Fruit fly (Drosophila melanogaster) whole organism, embryonic: ENCODE results near the gene MEP-1.

ENCODE experiments used
- Atf-2 ChIP-seq: fragments of 200-800 bp; sonication (Bioruptor generic); optimal IDR thresholded peaks from 2 replicates; lab custom pipeline; 2016; ENCODE audit warnings: missing biosample characterization, missing genetic modification characterization
- CG10274 ChIP-seq: fragments of 200-800 bp; sonication (Bioruptor generic); optimal IDR thresholded peaks from 3 replicates; lab custom pipeline; 2017; ENCODE audit warnings: missing biosample characterization, mild to moderate bottlenecking, missing genetic modification characterization
- CG10431 ChIP-seq: fragments of 200-800 bp; sonication (Bioruptor generic); optimal IDR thresholded peaks from 3 replicates; lab custom pipeline; 2018; ENCODE audit warnings: missing biosample characterization, mild to moderate bottlenecking, missing genetic modification characterization
- CG11247 ChIP-seq: fragments of 200-800 bp; sonication (Bioruptor generic); IDR thresholded peaks from 2 replicates; pipeline ENCODE4 v1.3.6; 2022; ENCODE audit warnings: missing biosample characterization, missing genetic modification characterization
- CG11560 ChIP-seq: fragments of 200-800 bp; sonication (Bioruptor generic); IDR thresholded peaks from 3 replicates; pipeline ENCODE4 v1.3.6; 2022; ENCODE audit warnings: missing biosample characterization, missing genetic modification characterization
- CG13123 ChIP-seq: fragments of 200-800 bp; sonication (Bioruptor generic); optimal IDR thresholded peaks from 2 replicates; lab custom pipeline; 2016; ENCODE audit warnings: missing biosample characterization, missing genetic modification characterization
- CG14050 ChIP-seq: fragments of 200-800 bp; sonication (Bioruptor generic); IDR thresholded peaks from 3 replicates; pipeline ENCODE4 v1.3.6; 2022; ENCODE audit warnings: missing biosample characterization, missing genetic modification characterization
- CG1603 ChIP-seq: fragments of 200-800 bp; sonication (Bioruptor generic); optimal IDR thresholded peaks from 2 replicates; lab custom pipeline; 2019; ENCODE audit warnings: missing biosample characterization, mild to moderate bottlenecking, missing genetic modification characterization, moderate library complexity
- CG17361 ChIP-seq: fragments of 200-800 bp; sonication (Bioruptor generic); IDR thresholded peaks from 3 replicates; pipeline ENCODE4 v1.3.6; 2022; ENCODE audit warnings: missing biosample characterization, missing genetic modification characterization
- CG1792 ChIP-seq: fragments of 200-800 bp; sonication (Bioruptor generic); optimal IDR thresholded peaks from 2 replicates; lab custom pipeline; 2016; ENCODE audit warnings: missing biosample characterization, missing genetic modification characterization
- CG2199 ChIP-seq: fragments of 200-800 bp; sonication (Bioruptor generic); IDR thresholded peaks from 3 replicates; pipeline ENCODE4 v1.3.6; 2022; ENCODE audit warnings: missing biosample characterization, missing genetic modification characterization
- CG31224 ChIP-seq: fragments of 200-800 bp; sonication (Bioruptor generic); IDR thresholded peaks from 2 replicates; pipeline ENCODE4 v1.3.6; 2022; ENCODE audit warnings: missing biosample characterization, missing genetic modification characterization
- CG3163 ChIP-seq: fragments of 200-800 bp; sonication (Bioruptor generic); optimal IDR thresholded peaks from 3 replicates; lab custom pipeline; 2016; ENCODE audit warnings: missing biosample characterization, missing genetic modification characterization
- CG33213 ChIP-seq: fragments of 200-800 bp; sonication (Bioruptor generic); optimal IDR thresholded peaks from 3 replicates; lab custom pipeline; 2016; ENCODE audit warnings: missing biosample characterization, missing genetic modification characterization
- CG3726 ChIP-seq: fragments of 200-800 bp; sonication (Bioruptor generic); IDR thresholded peaks from 3 replicates; pipeline ENCODE4, ENCODE4 v1.3.6; 2022; ENCODE audit warnings: missing biosample characterization, missing genetic modification characterization
- CG6654 ChIP-seq: fragments of 200-800 bp; sonication (Bioruptor generic); optimal IDR thresholded peaks from 2 replicates; lab custom pipeline; 2017; ENCODE audit warnings: missing biosample characterization, mild to moderate bottlenecking, missing genetic modification characterization
- CG6689 ChIP-seq: fragments of 200-800 bp; sonication (Bioruptor generic); IDR thresholded peaks from 2 replicates; pipeline ENCODE4 v1.3.6; 2022; ENCODE audit warnings: missing biosample characterization, missing genetic modification characterization
- CG6854 ChIP-seq: fragments of 200-800 bp; sonication (Bioruptor generic); optimal IDR thresholded peaks from 3 replicates; lab custom pipeline; 2017; ENCODE audit warnings: missing biosample characterization, mild to moderate bottlenecking, missing genetic modification characterization
- CG8089 ChIP-seq: fragments of 200-800 bp; sonication (Bioruptor generic); optimal IDR thresholded peaks from 3 replicates; lab custom pipeline; 2016; ENCODE audit warnings: missing biosample characterization, missing genetic modification characterization
- CG8359 ChIP-seq: fragments of 200-800 bp; sonication (Bioruptor generic); optimal IDR thresholded peaks from 2 replicates; lab custom pipeline; 2017; ENCODE audit warnings: missing biosample characterization, mild to moderate bottlenecking, missing genetic modification characterization, borderline replicate concordance
- CG8388 ChIP-seq: fragments of 200-800 bp; sonication (Bioruptor generic); optimal IDR thresholded peaks from 2 replicates; lab custom pipeline; 2019; ENCODE audit warnings: missing biosample characterization, mild to moderate bottlenecking, missing genetic modification characterization, moderate library complexity
- CG9797 ChIP-seq: fragments of 200-800 bp; sonication (Bioruptor generic); optimal IDR thresholded peaks from 3 replicates; lab custom pipeline; 2018; ENCODE audit warnings: missing biosample characterization, mild to moderate bottlenecking, missing genetic modification characterization
- Dfd ChIP-seq, 2 experiments: fragments of >200 bp; optimal IDR thresholded peaks; 2 replicates each; lab custom pipeline; 2017; ENCODE audit warnings: missing biosample characterization in 2 of 2, missing genetic modification characterization in 2 of 2
- Doc3 ChIP-seq: fragments of 200-800 bp; sonication (Bioruptor generic); IDR thresholded peaks from 3 replicates; pipeline ENCODE4 v1.3.6; 2022; ENCODE audit warnings: missing biosample characterization, missing genetic modification characterization; ENCODE audit not compliant: partially characterized antibody
- Drgx ChIP-seq: fragments of 200-800 bp; sonication (Bioruptor generic); IDR thresholded peaks from 2 replicates; pipeline ENCODE4 v1.3.6; 2022; ENCODE audit warnings: missing biosample characterization, missing genetic modification characterization
- HHEX ChIP-seq: fragments of 200-800 bp; sonication (Bioruptor generic); optimal IDR thresholded peaks from 3 replicates; lab custom pipeline; 2017; ENCODE audit warnings: missing biosample characterization, mild to moderate bottlenecking, missing genetic modification characterization, missing genetic modification reagents
- Hr39 ChIP-seq: fragments of >200 bp; optimal IDR thresholded peaks from 2 replicates; lab custom pipeline; 2017
- Lim3 ChIP-seq: fragments of 200-800 bp; sonication (Bioruptor generic); IDR thresholded peaks from 2 replicates; pipeline ENCODE4 v1.3.6; 2022; ENCODE audit warnings: missing biosample characterization, missing genetic modification characterization
- Mes4 ChIP-seq: fragments of 200-800 bp; sonication (Bioruptor generic); optimal IDR thresholded peaks from 2 replicates; lab custom pipeline; 2016; ENCODE audit warnings: missing biosample characterization, missing genetic modification characterization
- NC2α ChIP-seq: fragments of 200-800 bp; sonication (Bioruptor generic); optimal IDR thresholded peaks from 2 replicates; lab custom pipeline; 2016; ENCODE audit warnings: missing biosample characterization, missing genetic modification characterization
- NC2β ChIP-seq: fragments of 200-800 bp; sonication (Bioruptor generic); optimal IDR thresholded peaks from 2 replicates; lab custom pipeline; 2016; ENCODE audit warnings: missing biosample characterization, missing genetic modification characterization
- TFAM ChIP-seq: fragments of 200-800 bp; sonication (Bioruptor generic); optimal IDR thresholded peaks from 2 replicates; lab custom pipeline; 2017; ENCODE audit warnings: missing biosample characterization, missing genetic modification characterization, inconsistent platforms
- Taf1 ChIP-seq: fragments of 200-800 bp; sonication (Bioruptor generic); IDR thresholded peaks from 2 replicates; pipeline ENCODE4 v1.3.6; 2022; ENCODE audit warnings: missing biosample characterization, missing genetic modification characterization
- cato ChIP-seq: fragments of 200-800 bp; sonication (Bioruptor generic); optimal IDR thresholded peaks from 2 replicates; lab custom pipeline; 2016; ENCODE audit warnings: missing biosample characterization, missing genetic modification characterization, borderline replicate concordance
- crol ChIP-seq: fragments of 200-800 bp; sonication (Bioruptor generic); IDR thresholded peaks from 2 replicates; pipeline ENCODE4 v1.3.6; 2022; ENCODE audit warnings: missing biosample characterization, missing genetic modification characterization
- gsb ChIP-seq: fragments of 200-800 bp; sonication (Bioruptor generic); IDR thresholded peaks from 2 replicates; pipeline ENCODE4 v1.3.6; 2022; ENCODE audit warnings: missing biosample characterization, missing genetic modification characterization
- hkb ChIP-seq, 2 experiments: fragments of 200-800 bp in 1 of 2; fragments of >200 bp in 1 of 2; sonication (Bioruptor generic) in 1 of 2; IDR thresholded peaks in 1 of 2; optimal IDR thresholded peaks in 1 of 2; 2 replicates each; pipeline versions ENCODE4 v1.3.6 to Lab custom; 2017 to 2022; ENCODE audit warnings: missing biosample characterization in 1 of 2, missing genetic modification characterization in 1 of 2
- jing ChIP-seq: fragments of 200-800 bp; sonication (Bioruptor generic); optimal IDR thresholded peaks from 2 replicates; lab custom pipeline; 2018; ENCODE audit warnings: missing biosample characterization, mild to moderate bottlenecking, missing genetic modification characterization
- nmo ChIP-seq: fragments of 200-800 bp; sonication (Bioruptor generic); optimal IDR thresholded peaks from 2 replicates; lab custom pipeline; 2018; ENCODE audit warnings: missing biosample characterization, mild to moderate bottlenecking, missing genetic modification characterization, moderate library complexity
- nom ChIP-seq: fragments of 200-800 bp; sonication (Bioruptor generic); optimal IDR thresholded peaks from 2 replicates; lab custom pipeline; 2017; ENCODE audit warnings: missing biosample characterization, missing genetic modification characterization, mild to moderate bottlenecking, moderate library complexity, missing genetic modification reagents
- pho ChIP-seq: fragments of 200-800 bp; sonication (Bioruptor generic); optimal IDR thresholded peaks from 2 replicates; lab custom pipeline; 2016; ENCODE audit warnings: missing biosample characterization, missing genetic modification characterization
- phol ChIP-seq: fragments of 200-800 bp; sonication (Bioruptor generic); optimal IDR thresholded peaks from 3 replicates; lab custom pipeline; 2018; ENCODE audit warnings: missing biosample characterization, mild to moderate bottlenecking, missing genetic modification characterization, moderate library complexity
- rib ChIP-seq: fragments of 200-800 bp; sonication (Bioruptor generic); IDR thresholded peaks from 2 replicates; pipeline ENCODE4 v1.3.6; 2022; ENCODE audit warnings: missing biosample characterization, missing genetic modification characterization
- row ChIP-seq: fragments of 200-800 bp; sonication (Bioruptor generic); IDR thresholded peaks from 3 replicates; pipeline ENCODE4 v1.3.6; 2022; ENCODE audit warnings: missing biosample characterization, missing genetic modification characterization
- sd ChIP-seq: fragments of 200-800 bp; sonication (Bioruptor generic); optimal IDR thresholded peaks from 3 replicates; lab custom pipeline; 2018; ENCODE audit warnings: missing biosample characterization, mild to moderate bottlenecking, missing genetic modification characterization, moderate library complexity
- sens-2 ChIP-seq: fragments of 200-800 bp; sonication (Bioruptor generic); IDR thresholded peaks from 2 replicates; pipeline ENCODE4 v1.3.6; 2022; ENCODE audit warnings: missing biosample characterization, missing genetic modification characterization
- sob ChIP-seq: fragments of 200-800 bp; sonication (Bioruptor generic); IDR thresholded peaks from 2 replicates; pipeline ENCODE4 v1.3.6; 2022; ENCODE audit warnings: missing biosample characterization, missing genetic modification characterization
- sr ChIP-seq: fragments of 200-800 bp; sonication (Bioruptor generic); IDR thresholded peaks from 3 replicates; pipeline ENCODE4 v1.3.6; 2022; ENCODE audit warnings: missing biosample characterization, missing genetic modification characterization
- tll ChIP-seq, 2 experiments: fragments of 200-800 bp in 1 of 2; fragments of >200 bp in 1 of 2; sonication (Bioruptor generic) in 1 of 2; optimal IDR thresholded peaks; 2 replicates each; lab custom pipeline; 2017 to 2019; ENCODE audit warnings: missing biosample characterization in 2 of 2, missing genetic modification characterization in 2 of 2, mild to moderate bottlenecking in 1 of 2, moderate library complexity in 1 of 2
- tup ChIP-seq: fragments of 200-800 bp; sonication (Bioruptor generic); optimal IDR thresholded peaks from 2 replicates; lab custom pipeline; 2016; ENCODE audit warnings: missing biosample characterization, mild to moderate bottlenecking, missing genetic modification characterization, moderate library complexity
- twi ChIP-seq: fragments of 200-800 bp; optimal IDR thresholded peaks from 2 replicates; lab custom pipeline; 2019; ENCODE audit warnings: missing biosample characterization, mild to moderate bottlenecking, missing genetic modification characterization, moderate library complexity
- wek ChIP-seq: fragments of 200-800 bp; sonication (Bioruptor generic); optimal IDR thresholded peaks from 3 replicates; lab custom pipeline; 2018; ENCODE audit warnings: missing biosample characterization, mild to moderate bottlenecking, missing genetic modification characterization, moderate library complexity

MEP-1 gene

DNA sequence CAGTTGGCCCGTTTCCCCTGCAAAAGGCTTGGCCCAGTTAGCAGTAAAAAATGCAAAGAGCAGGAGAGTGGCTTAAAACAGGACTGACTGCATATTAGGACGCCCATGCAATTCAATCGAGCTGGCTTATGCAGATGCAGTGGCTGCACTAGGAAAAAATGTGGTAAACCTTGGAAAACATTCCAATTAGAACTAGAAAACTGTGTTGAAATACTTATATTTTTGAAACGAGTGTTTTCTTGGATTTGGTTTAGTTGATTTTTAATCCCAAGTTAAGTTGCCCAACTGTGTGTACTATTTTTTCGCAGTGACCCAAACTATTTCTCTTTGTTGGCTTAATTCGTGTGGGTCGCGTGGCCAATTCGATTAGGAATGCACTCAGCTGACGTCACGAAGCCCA is 49.2 kb upstream of the MEP-1 start (continued):
- no peak for TF ChIP-seq hkb (optimal IDR thresholded peaks at IDR 0.05; lab: Kevin White, UChicago)
- no peak for TF ChIP-seq hkb (GFP tag; IDR thresholded peaks at IDR 0.05; lab: Robert Waterston, UW)
- TF ChIP-seq Drgx (GFP tag; lab: Robert Waterston, UW): peak; percentile 89
- TF ChIP-seq CG13123: no peak
- TF ChIP-seq CG6689: no peak
- TF ChIP-seq sr (GFP tag; lab: Robert Waterston, UW): 0 out of 3 replicates have a peak, but pooled peaks have one; percentile 17
- TF ChIP-seq Taf1 (GFP tag; lab: Robert Waterston, UW): no peak
- no peak for TF ChIP-seq CG17361 (GFP tag; lab: Robert Waterston, UW)
- TF ChIP-seq wek (GFP tag; lab: Kevin White, UChicago): no peak
- no peak for TF ChIP-seq CG33213 (GFP tag; lab: Kevin White, UChicago)
- TF ChIP-seq crol (GFP tag; lab: Robert Waterston, UW): peak; percentile 56; the same call in 1 of the 2 replicates
- no peak for TF ChIP-seq CG1792 (GFP tag; lab: Kevin White, UChicago)
- no peak for TF ChIP-seq row
- TF ChIP-seq sd (tag; lab: Kevin White, UChicago): no peak
- no peak for TF ChIP-seq rib (GFP tag; lab: Robert Waterston, UW)
- TF ChIP-seq CG9797 (GFP tag; lab: Kevin White, UChicago): no peak
- no peak for TF ChIP-seq pho
- TF ChIP-seq Mes4 (GFP tag; lab: Kevin White, UChicago): no peak
- no peak for TF ChIP-seq CG10431
- TF ChIP-seq CG8388: no peak
- 0 out of 3 replicates have a peak, but pooled peaks have one; percentile 24 for TF ChIP-seq CG3726 (GFP tag; lab: Robert Waterston, UW)
- TF ChIP-seq sob (GFP tag; lab: Robert Waterston, UW): no peak
- no peak for TF ChIP-seq twi
- TF ChIP-seq Doc3: no peak
- no peak for TF ChIP-seq Dfd (GFP tag; optimal IDR thresholded peaks at IDR 0.05; lab: Kevin White, UChicago)
- TF ChIP-seq HHEX: no peak
- no peak for TF ChIP-seq NC2α (GFP tag; lab: Kevin White, UChicago)
- TF ChIP-seq CG11560: no peak
- no peak for TF ChIP-seq TFAM (GFP tag; lab: Kevin White, UChicago)
- no peak for TF ChIP-seq CG6854 (GFP tag; lab: Kevin White, UChicago)
- TF ChIP-seq Lim3: no peak
- no peak for TF ChIP-seq CG3163 (GFP tag; lab: Kevin White, UChicago)
- no peak for TF ChIP-seq CG2199 (GFP tag; lab: Robert Waterston, UW)
- TF ChIP-seq phol: no peak
- no peak for TF ChIP-seq nom (GFP tag; lab: Kevin White, UChicago)
- TF ChIP-seq jing: no peak
- TF ChIP-seq CG11247 (GFP tag; lab: Robert Waterston, UW): no peak
- no peak for TF ChIP-seq NC2β (GFP tag; lab: Kevin White, UChicago)
- TF ChIP-seq CG6654 (GFP tag; lab: Kevin White, UChicago): no peak
- TF ChIP-seq CG8089 (GFP tag; lab: Kevin White, UChicago): no peak
- no peak for TF ChIP-seq tup
- TF ChIP-seq CG31224: no peak
- TF ChIP-seq CG1603: peak; percentile 41
- no peak for TF ChIP-seq Hr39 (lab: Kevin White, UChicago)
- no peak for TF ChIP-seq Atf-2 (GFP tag; lab: Kevin White, UChicago)
- no peak for TF ChIP-seq CG10274 (GFP tag; lab: Kevin White, UChicago)
- no peak for TF ChIP-seq nmo
- no peak for TF ChIP-seq tll (GFP tag; optimal IDR thresholded peaks at IDR 0.05; lab: Kevin White, UChicago)
- no peak for TF ChIP-seq CG14050 (GFP tag; lab: Robert Waterston, UW)
- peak; percentile 8 for TF ChIP-seq CG8359 (GFP tag; lab: Kevin White, UChicago)
- no peak for TF ChIP-seq cato (GFP tag; lab: Kevin White, UChicago)
- no peak for TF ChIP-seq gsb (GFP tag; lab: Robert Waterston, UW)
- TF ChIP-seq sens-2 (GFP tag; lab: Robert Waterston, UW): 0 out of 2 replicates have a peak, but pooled peaks have one; percentile 4
